Worm (Caenorhabditis elegans) whole organism, L4 larva: ENCODE measurements around the gene tag-281.

ENCODE experiments used
- egl-27 ChIP-seq: sonication (generic microtip); optimal IDR thresholded peaks from 3 replicates; lab custom pipeline; 2017; ENCODE audit warnings: missing biosample characterization, missing genetic modification reagents, missing genetic modification characterization
- fos-1 ChIP-seq: fragments of 150-350 bp; optimal IDR thresholded peaks from 2 replicates; lab custom pipeline; 2014; ENCODE audit warnings: missing biosample characterization, missing genetic modification characterization
- lin-29 ChIP-seq: fragments of 200-800 bp; sonication (Bioruptor generic); IDR thresholded peaks from 2 replicates; pipeline ENCODE4 v1.3.6; 2022; ENCODE audit warnings: missing genetic modification reagents, missing genetic modification characterization, missing compliant biosample characterization
- nhr-6 ChIP-seq: fragments of 150-350 bp; optimal IDR thresholded peaks from 2 replicates; lab custom pipeline; 2014; ENCODE audit warnings: missing biosample characterization, missing genetic modification characterization
- pqm-1 ChIP-seq: sonication (generic microtip); optimal IDR thresholded peaks from 2 replicates; lab custom pipeline; 2017; ENCODE audit warnings: missing biosample characterization, missing genetic modification characterization
- skn-1 ChIP-seq: fragments of 150-350 bp; optimal IDR thresholded peaks from 2 replicates; lab custom pipeline; 2014; ENCODE audit warnings: missing biosample characterization, missing genetic modification characterization
- zag-1 ChIP-seq: fragments of 150-350 bp; optimal IDR thresholded peaks from 2 replicates; lab custom pipeline; 2014; ENCODE audit warnings: missing biosample characterization, missing genetic modification characterization

- TF ChIP-seq skn-1 (tag; lab: Kevin White, UChicago) (no peak), nhr-6 (tag; lab: Kevin White, UChicago) (no peak), pqm-1 (tag; lab: Kevin White, UChicago) (no peak), lin-29 (GFP tag; lab: Robert Waterston, UW) (no peak), fos-1 (tag; lab: Kevin White, UChicago) (no peak), egl-27 (no peak), zag-1 (tag; lab: Kevin White, UChicago) (no peak)
These were observed 11.7 kb downstream of the tag-281 start, which contains the start of the genes F15A4.5 and phat-8 for ce11 chrII:12471138-12471855.
